Fruit fly (Drosophila melanogaster) whole organism, wandering third instar larva: ENCODE results near the gene PpD3.

Experiments used
- Abd-B ChIP-seq: fragments of >200 bp; optimal IDR thresholded peaks from 2 replicates; lab custom pipeline; 2017; ENCODE audit warnings: missing biosample characterization, missing genetic modification characterization
- CG32264 ChIP-seq: fragments of 200-800 bp; sonication (Bioruptor generic); optimal IDR thresholded peaks from 2 replicates; lab custom pipeline; 2016; ENCODE audit warnings: missing biosample characterization, missing genetic modification characterization
- CG9705 ChIP-seq: fragments of 200-800 bp; sonication (Bioruptor generic); optimal IDR thresholded peaks from 2 replicates; lab custom pipeline; 2018; ENCODE audit warnings: missing biosample characterization, mild to moderate bottlenecking, missing genetic modification characterization
- CrebA ChIP-seq: fragments of 200-800 bp; sonication (Bioruptor generic); optimal IDR thresholded peaks from 2 replicates; lab custom pipeline; 2016; ENCODE audit warnings: missing biosample characterization, mild to moderate bottlenecking, missing genetic modification characterization, borderline replicate concordance
- Dfd ChIP-seq: fragments of >200 bp; optimal IDR thresholded peaks from 2 replicates; lab custom pipeline; 2017; ENCODE audit warnings: missing biosample characterization, missing genetic modification characterization
- Dif ChIP-seq: fragments of 200-275, 200-300 bp; sonication (Bioruptor generic); optimal IDR thresholded peaks from 2 replicates; lab custom pipeline; 2018; ENCODE audit warnings: missing biosample characterization, missing genetic modification characterization; ENCODE audit not compliant: partially characterized antibody
- GATAd ChIP-seq: sonication (Bioruptor generic); optimal IDR thresholded peaks from 2 replicates; lab custom pipeline; 2016; ENCODE audit warnings: missing biosample characterization, missing genetic modification characterization
- HLH106 ChIP-seq: fragments of 200-800 bp; optimal IDR thresholded peaks from 3 replicates; lab custom pipeline; 2019; ENCODE audit warnings: missing biosample characterization, mild to moderate bottlenecking, missing genetic modification characterization, moderate library complexity
- Hnf4 ChIP-seq: fragments of 200-800 bp; sonication (Bioruptor generic); optimal IDR thresholded peaks from 2 replicates; lab custom pipeline; 2016; ENCODE audit warnings: missing biosample characterization, mild to moderate bottlenecking, missing genetic modification characterization
- Hr78 ChIP-seq: fragments of >200 bp; optimal IDR thresholded peaks from 2 replicates; lab custom pipeline; 2017; ENCODE audit warnings: missing biosample characterization, missing genetic modification characterization
- Hr83 ChIP-seq: fragments of 200-300 bp; sonication (Bioruptor generic); optimal IDR thresholded peaks from 2 replicates; lab custom pipeline; 2016; ENCODE audit warnings: missing biosample characterization, mild to moderate bottlenecking, missing genetic modification characterization, moderate library complexity; ENCODE audit not compliant: poor library complexity, severe bottlenecking
- Jra ChIP-seq: sonication (Bioruptor generic); optimal IDR thresholded peaks from 2 replicates; lab custom pipeline; 2016; ENCODE audit warnings: missing biosample characterization, missing genetic modification characterization
- Mio ChIP-seq: sonication (Bioruptor generic); optimal IDR thresholded peaks from 2 replicates; lab custom pipeline; 2016; ENCODE audit warnings: missing biosample characterization, missing genetic modification characterization
- Myc ChIP-seq: fragments of >200 bp; optimal IDR thresholded peaks from 2 replicates; lab custom pipeline; 2017
- N ChIP-seq: fragments of >200 bp; optimal IDR thresholded peaks from 2 replicates; lab custom pipeline; 2018; ENCODE audit warnings: missing biosample characterization, missing external identifiers, missing genetic modification characterization
- OdsH ChIP-seq: fragments of 200-800 bp; sonication (Bioruptor generic); optimal IDR thresholded peaks from 2 replicates; lab custom pipeline; 2016; ENCODE audit warnings: missing biosample characterization, mild to moderate bottlenecking, missing genetic modification characterization
- Rel ChIP-seq, 2 experiments: fragments of 200-800 bp; sonication (Bioruptor generic) in 1 of 2; optimal IDR thresholded peaks; 2 replicates in 1 of 2; 3 replicates in 1 of 2; lab custom pipeline; 2016 to 2019; ENCODE audit warnings: mild to moderate bottlenecking in 2 of 2, missing biosample characterization in 2 of 2, missing genetic modification characterization in 2 of 2, moderate library complexity in 1 of 2
- Sp1 ChIP-seq: fragments of 200-800 bp; sonication (Bioruptor generic); optimal IDR thresholded peaks from 3 replicates; lab custom pipeline; 2019; ENCODE audit warnings: missing biosample characterization, mild to moderate bottlenecking, missing genetic modification characterization, moderate library complexity
- Vsx2 ChIP-seq: fragments of 200-300, 225-300 bp; sonication (Bioruptor generic); optimal IDR thresholded peaks from 2 replicates; lab custom pipeline; 2018; ENCODE audit warnings: missing biosample characterization, missing genetic modification characterization; ENCODE audit not compliant: partially characterized antibody
- br ChIP-seq: fragments of 200-800 bp; sonication (Bioruptor generic); optimal IDR thresholded peaks from 2 replicates; lab custom pipeline; 2016; ENCODE audit warnings: missing biosample characterization, missing genetic modification characterization
- brk ChIP-seq: fragments of 200-800 bp; sonication (Bioruptor generic); optimal IDR thresholded peaks from 2 replicates; lab custom pipeline; 2016; ENCODE audit warnings: missing biosample characterization, mild to moderate bottlenecking, missing genetic modification characterization
- dl ChIP-seq, 2 experiments: fragments of 175-275, 200-275 bp in 1 of 2; fragments of 200-275 bp in 1 of 2; sonication (Bioruptor generic); optimal IDR thresholded peaks; lab custom pipeline; 2018; ENCODE audit warnings: mild to moderate bottlenecking in 2 of 2, missing biosample characterization in 2 of 2, missing genetic modification characterization in 2 of 2, moderate library complexity in 2 of 2; ENCODE audit not compliant: partially characterized antibody in 2 of 2, insufficient read depth in 1 of 2
- dmrt93B ChIP-seq: fragments of 200-800 bp; sonication (Bioruptor generic); optimal IDR thresholded peaks from 2 replicates; lab custom pipeline; 2018; ENCODE audit warnings: missing biosample characterization, mild to moderate bottlenecking, missing genetic modification characterization
- dsf ChIP-seq: sonication (Bioruptor generic); optimal IDR thresholded peaks from 2 replicates; lab custom pipeline; 2016; ENCODE audit warnings: missing biosample characterization, missing genetic modification characterization, borderline replicate concordance
- ey ChIP-seq: fragments of 200-800 bp; sonication (Bioruptor generic); optimal IDR thresholded peaks from 2 replicates; lab custom pipeline; 2016; ENCODE audit warnings: missing biosample characterization, missing genetic modification characterization
- foxo ChIP-seq, 2 experiments: fragments of 200-800 bp; sonication (Bioruptor generic); optimal IDR thresholded peaks; 2 replicates in 1 of 2; 3 replicates in 1 of 2; lab custom pipeline; 2016 to 2017; ENCODE audit warnings: missing biosample characterization in 2 of 2, missing genetic modification characterization in 2 of 2
- fru ChIP-seq: fragments of 200-800 bp; sonication (Bioruptor generic); optimal IDR thresholded peaks from 3 replicates; lab custom pipeline; 2016; ENCODE audit warnings: missing biosample characterization, mild to moderate bottlenecking, missing genetic modification characterization
- h ChIP-seq: fragments of 200-800 bp; sonication (Bioruptor generic); optimal IDR thresholded peaks from 3 replicates; lab custom pipeline; 2016; ENCODE audit warnings: missing biosample characterization, mild to moderate bottlenecking, missing genetic modification characterization
- jim ChIP-seq: fragments of 175-275, 200-325 bp; sonication (Bioruptor generic); optimal IDR thresholded peaks from 2 replicates; lab custom pipeline; 2016; ENCODE audit warnings: missing biosample characterization, mild to moderate bottlenecking, missing genetic modification characterization
- lola ChIP-seq: fragments of >200 bp; optimal IDR thresholded peaks from 2 replicates; lab custom pipeline; 2017; ENCODE audit warnings: missing biosample characterization, missing genetic modification characterization
- pan ChIP-seq: fragments of >200 bp; optimal IDR thresholded peaks from 2 replicates; lab custom pipeline; 2017
- psq ChIP-seq: fragments of 200-800 bp; sonication (Bioruptor generic); optimal IDR thresholded peaks from 3 replicates; lab custom pipeline; 2017; ENCODE audit warnings: missing biosample characterization, mild to moderate bottlenecking, missing genetic modification characterization, moderate library complexity
- rgr ChIP-seq: fragments of 200-800 bp; sonication (Bioruptor generic); optimal IDR thresholded peaks from 3 replicates; lab custom pipeline; 2016; ENCODE audit warnings: missing biosample characterization, mild to moderate bottlenecking, missing genetic modification characterization
- sage ChIP-seq: fragments of 200-800 bp; sonication (Bioruptor generic); optimal IDR thresholded peaks from 2 replicates; lab custom pipeline; 2016; ENCODE audit warnings: missing biosample characterization, mild to moderate bottlenecking, missing genetic modification characterization
- sv ChIP-seq: fragments of 200-800 bp; sonication (Bioruptor generic); optimal IDR thresholded peaks from 3 replicates; lab custom pipeline; 2016; ENCODE audit warnings: missing biosample characterization, missing genetic modification characterization
- tai ChIP-seq: sonication (Bioruptor generic); optimal IDR thresholded peaks from 2 replicates; lab custom pipeline; 2016; ENCODE audit warnings: missing biosample characterization, missing genetic modification characterization
- usp ChIP-seq: fragments of >200 bp; optimal IDR thresholded peaks from 2 replicates; lab custom pipeline; 2017; ENCODE audit warnings: missing biosample characterization, missing genetic modification characterization
- woc ChIP-seq: sonication (Bioruptor generic); optimal IDR thresholded peaks from 2 replicates; lab custom pipeline; 2016; ENCODE audit warnings: missing biosample characterization, mild to moderate bottlenecking, missing genetic modification characterization

PpD3 gene

dm6 chr3R:9747875-9747899 is at the start of gene PpD3:
Gene PpD3 (plus strand): TSS chr3R:9747875.
- TF ChIP-seq jim = no peak

dm6 chr3R:9700513-9700912 is 47.2 kb upstream of the PpD3 start:
- TF ChIP-seq Mio (no peak), Myc (no peak), OdsH (GFP tag; lab: Kevin White, UChicago) (no peak), Rel (GFP tag; optimal IDR thresholded peaks at IDR 0.05; lab: Kevin White, UChicago) (no peak), Rel (tag; optimal IDR thresholded peaks at IDR 0.05; lab: Kevin White, UChicago) (peak; percentile 96)

dm6 chr3R:9701148-9701703 is 46.4 kb upstream of the PpD3 start:
- TF ChIP-seq sage = no peak
- no peak for TF ChIP-seq GATAd
- TF ChIP-seq dmrt93B (GFP tag; lab: Kevin White, UChicago) = peak; percentile 3
- TF ChIP-seq CrebA (GFP tag; lab: Kevin White, UChicago) = no peak
- peak; percentile 56 for TF ChIP-seq OdsH (GFP tag; lab: Kevin White, UChicago)
- no peak for TF ChIP-seq tai
- TF ChIP-seq psq (GFP tag; lab: Kevin White, UChicago) = no peak
- TF ChIP-seq rgr = peak; percentile 62
- TF ChIP-seq ey (GFP tag; lab: Kevin White, UChicago) = no peak
- TF ChIP-seq lola (GFP tag; lab: Kevin White, UChicago) = no peak
- TF ChIP-seq Dif (GFP tag; lab: Kevin White, UChicago) = no peak
- peak in 1 of 2 experiments; percentile 7 for TF ChIP-seq foxo (GFP tag; optimal IDR thresholded peaks at IDR 0.05; lab: Kevin White, UChicago)
- peak; percentile 22 for TF ChIP-seq HLH106 (tag; lab: Kevin White, UChicago)
- no peak for TF ChIP-seq dl (GFP tag; optimal IDR thresholded peaks at IDR 0.05; lab: Kevin White, UChicago; ENCODE audit: insufficient read depth in 1 of 2, partially characterized antibody in 2 of 2)
- peak; percentile 5 for TF ChIP-seq Sp1
- TF ChIP-seq Rel (GFP tag; optimal IDR thresholded peaks at IDR 0.05; lab: Kevin White, UChicago) = no peak
- no peak for TF ChIP-seq Rel (tag; optimal IDR thresholded peaks at IDR 0.05; lab: Kevin White, UChicago)
- TF ChIP-seq sv = no peak
- TF ChIP-seq h (GFP tag; lab: Kevin White, UChicago) = peak; percentile 42
- TF ChIP-seq Mio = no peak
- TF ChIP-seq Hr83 (GFP tag; lab: Kevin White, UChicago) = peak; percentile 23
- TF ChIP-seq woc (GFP tag; lab: Kevin White, UChicago) = no peak
- peak; percentile 1 for TF ChIP-seq Jra (GFP tag; lab: Kevin White, UChicago)
- no peak for TF ChIP-seq usp
- no peak for TF ChIP-seq CG32264 (GFP tag; lab: Kevin White, UChicago)

dm6 chr3R:9701897-9702296 is 45.8 kb upstream of the PpD3 start:
- no peak for TF ChIP-seq Vsx2
- no peak for TF ChIP-seq Jra (GFP tag; lab: Kevin White, UChicago)
- TF ChIP-seq rgr = peak; percentile 23
- no peak for TF ChIP-seq Abd-B (GFP tag; lab: Kevin White, UChicago)
- TF ChIP-seq Hr83 (GFP tag; lab: Kevin White, UChicago) = no peak
- no peak for TF ChIP-seq fru (GFP tag; lab: Kevin White, UChicago)
- TF ChIP-seq Dfd (GFP tag; lab: Kevin White, UChicago) = no peak
- no peak for TF ChIP-seq OdsH (GFP tag; lab: Kevin White, UChicago)
- no peak for TF ChIP-seq psq (GFP tag; lab: Kevin White, UChicago)
- no peak for TF ChIP-seq sv
- TF ChIP-seq brk (GFP tag; lab: Kevin White, UChicago) = no peak
- TF ChIP-seq sage = peak; percentile 22
- TF ChIP-seq dsf (GFP tag; lab: Kevin White, UChicago) = no peak

- TF ChIP-seq OdsH (GFP tag; lab: Kevin White, UChicago) = peak; percentile 58
- TF ChIP-seq h (GFP tag; lab: Kevin White, UChicago) = peak; percentile 74
- peak; percentile 39 for TF ChIP-seq dsf (GFP tag; lab: Kevin White, UChicago)
- TF ChIP-seq psq (GFP tag; lab: Kevin White, UChicago) = peak; percentile 32
- TF ChIP-seq Sp1 = peak; percentile 22
- TF ChIP-seq Rel (GFP tag; optimal IDR thresholded peaks at IDR 0.05; lab: Kevin White, UChicago) = peak; percentile 36
- no peak for TF ChIP-seq Rel (tag; optimal IDR thresholded peaks at IDR 0.05; lab: Kevin White, UChicago)
- TF ChIP-seq GATAd = peak; percentile 16
- TF ChIP-seq foxo (GFP tag; optimal IDR thresholded peaks at IDR 0.05; lab: Kevin White, UChicago) = peak in 1 of 2 experiments; percentile 65
- no peak for TF ChIP-seq pan
- TF ChIP-seq Hnf4 = peak; percentile 67
- peak; percentile 67 for TF ChIP-seq ey (GFP tag; lab: Kevin White, UChicago)
- TF ChIP-seq tai = no peak
- TF ChIP-seq Hr78 (GFP tag; lab: Kevin White, UChicago) = no peak
- no peak for TF ChIP-seq Abd-B (GFP tag; lab: Kevin White, UChicago)
- TF ChIP-seq sv = peak; percentile 91
- TF ChIP-seq N (GFP tag; lab: Kevin White, UChicago) = no peak
- TF ChIP-seq fru (GFP tag; lab: Kevin White, UChicago) = peak; percentile 23
- peak; percentile 77 for TF ChIP-seq rgr
- TF ChIP-seq CG9705 = no peak
- TF ChIP-seq Jra (GFP tag; lab: Kevin White, UChicago) = no peak
- peak; percentile 9 for TF ChIP-seq woc (GFP tag; lab: Kevin White, UChicago)
- TF ChIP-seq br (GFP tag; lab: Kevin White, UChicago) = peak; percentile 37
- TF ChIP-seq dl (GFP tag; optimal IDR thresholded peaks at IDR 0.05; lab: Kevin White, UChicago; ENCODE audit: insufficient read depth in 1 of 2, partially characterized antibody in 2 of 2) = no peak
- TF ChIP-seq HLH106 (tag; lab: Kevin White, UChicago) = peak; percentile 38
- TF ChIP-seq, all 38 proteins: peak for 16
Observed at dm6 chr3R:9702567-9702966, 45.1 kb upstream of the PpD3 start.
